Worm (Caenorhabditis elegans) whole organism, L4 larva: ENCODE results near the gene sdha-1.

Experiments used
- F37D6.2 ChIP-seq: sonication (generic microtip); optimal IDR thresholded peaks from 2 replicates; lab custom pipeline; 2016; ENCODE audit warnings: mild to moderate bottlenecking, missing genetic modification characterization, missing compliant biosample characterization
- R02D3.7 ChIP-seq: fragments of 150-350 bp; sonication (generic microtip); optimal IDR thresholded peaks from 3 replicates; lab custom pipeline; 2014; ENCODE audit warnings: missing biosample characterization, missing genetic modification characterization
- Y105C5A.15 ChIP-seq: fragments of 200-800 bp; sonication (Bioruptor generic); IDR thresholded peaks from 2 replicates; pipeline ENCODE4 v1.3.6; 2022; ENCODE audit warnings: missing genetic modification characterization, missing compliant biosample characterization
- Y5F2A.4 ChIP-seq: fragments of 200-800 bp; sonication (Bioruptor generic); optimal IDR thresholded peaks from 2 replicates; lab custom pipeline; 2018; ENCODE audit warnings: mild to moderate bottlenecking, missing genetic modification characterization, missing compliant biosample characterization
- Y75B8A.6 ChIP-seq: fragments of 200-800 bp; sonication (Bioruptor generic); IDR thresholded peaks from 2 replicates; pipeline ENCODE4 v1.3.6; 2022; ENCODE audit warnings: missing genetic modification reagents, missing genetic modification characterization, missing compliant biosample characterization
- ceh-28 ChIP-seq: fragments of 150-350 bp; optimal IDR thresholded peaks from 2 replicates; lab custom pipeline; 2014; ENCODE audit warnings: missing biosample characterization, missing genetic modification reagents, missing genetic modification characterization
- ceh-32 ChIP-seq: sonication (generic microtip); optimal IDR thresholded peaks from 2 replicates; lab custom pipeline; 2016; ENCODE audit warnings: mild to moderate bottlenecking, missing genetic modification characterization, missing compliant biosample characterization; ENCODE audit not compliant: poor library complexity
- ceh-44 ChIP-seq: fragments of 200-800 bp; sonication (Bioruptor generic); IDR thresholded peaks from 2 replicates; pipeline ENCODE4 v1.3.6; 2022; ENCODE audit warnings: missing genetic modification reagents, missing genetic modification characterization, missing compliant biosample characterization
- ceh-62 ChIP-seq: sonication (generic microtip); optimal IDR thresholded peaks from 2 replicates; lab custom pipeline; 2017; ENCODE audit warnings: missing biosample characterization, missing genetic modification characterization
- ces-1 ChIP-seq: fragments of 150-350 bp; sonication (generic microtip); optimal IDR thresholded peaks from 4 replicates; lab custom pipeline; 2014; ENCODE audit warnings: missing biosample characterization, missing genetic modification reagents, missing genetic modification characterization
- daf-12 ChIP-seq: fragments of 150-350 bp; optimal IDR thresholded peaks from 2 replicates; lab custom pipeline; 2014; ENCODE audit warnings: missing biosample characterization, missing genetic modification reagents, missing genetic modification characterization
- daf-16 ChIP-seq, 3 experiments: sonication (generic microtip); optimal IDR thresholded peaks; 2 replicates each; lab custom pipeline; 2016 to 2017; ENCODE audit warnings: missing genetic modification characterization in 3 of 3, missing genetic modification reagents in 3 of 3, mild to moderate bottlenecking in 2 of 3, missing compliant biosample characterization in 2 of 3, missing biosample characterization in 1 of 3, moderate library complexity in 1 of 3
- daf-19 ChIP-seq: fragments of 200-800 bp; sonication (Bioruptor generic); conservative IDR thresholded peaks from 2 replicates; pipeline ENCODE4 v1.3.6; 2022; ENCODE audit warnings: missing genetic modification characterization, missing compliant biosample characterization
- daf-8 ChIP-seq: fragments of 200-800 bp; sonication (Bioruptor generic); IDR thresholded peaks from 2 replicates; pipeline ENCODE4 v1.3.6; 2022; ENCODE audit warnings: missing genetic modification characterization, missing compliant biosample characterization
- dmd-9 ChIP-seq: fragments of 200-800 bp; sonication (Bioruptor generic); IDR thresholded peaks from 2 replicates; pipeline ENCODE4 v1.3.6; 2022; ENCODE audit warnings: missing genetic modification reagents, missing genetic modification characterization, missing compliant biosample characterization
- duxl-1 ChIP-seq: sonication (generic microtip); optimal IDR thresholded peaks from 2 replicates; lab custom pipeline; 2016; ENCODE audit warnings: mild to moderate bottlenecking, missing genetic modification characterization, moderate library complexity, missing compliant biosample characterization; ENCODE audit not compliant: poor library complexity
- dve-1 ChIP-seq: sonication (generic microtip); optimal IDR thresholded peaks from 2 replicates; lab custom pipeline; 2017; ENCODE audit warnings: antibody characterized with exemption, mild to moderate bottlenecking, missing genetic modification characterization, missing compliant biosample characterization; ENCODE audit not compliant: insufficient read depth
- egl-27 ChIP-seq: sonication (generic microtip); optimal IDR thresholded peaks from 3 replicates; lab custom pipeline; 2017; ENCODE audit warnings: missing biosample characterization, missing genetic modification reagents, missing genetic modification characterization
- fos-1 ChIP-seq: fragments of 150-350 bp; optimal IDR thresholded peaks from 2 replicates; lab custom pipeline; 2014; ENCODE audit warnings: missing biosample characterization, missing genetic modification characterization
- hlh-30 ChIP-seq: sonication (generic microtip); optimal IDR thresholded peaks from 2 replicates; lab custom pipeline; 2017; ENCODE audit warnings: antibody characterized with exemption, mild to moderate bottlenecking, missing genetic modification characterization, missing compliant biosample characterization; ENCODE audit not compliant: insufficient read depth
- hmg-1.1 ChIP-seq: fragments of 200-800 bp; sonication (Bioruptor generic); IDR thresholded peaks from 2 replicates; pipeline ENCODE4 v1.3.6; 2022; ENCODE audit warnings: missing genetic modification reagents, missing genetic modification characterization, missing compliant biosample characterization
- lin-1 ChIP-seq: fragments of 200-800 bp; sonication (Bioruptor generic); IDR thresholded peaks from 2 replicates; pipeline ENCODE4 v1.3.6; 2022; ENCODE audit warnings: missing genetic modification reagents, missing genetic modification characterization, missing compliant biosample characterization
- lin-13 ChIP-seq: fragments of 150-350 bp; optimal IDR thresholded peaks from 2 replicates; lab custom pipeline; 2014; ENCODE audit warnings: missing biosample characterization, missing genetic modification reagents, missing genetic modification characterization
- lin-15B ChIP-seq: fragments of 150-350 bp; sonication (generic microtip); optimal IDR thresholded peaks from 3 replicates; lab custom pipeline; 2014; ENCODE audit warnings: missing biosample characterization, missing genetic modification characterization
- lir-3 ChIP-seq: sonication (generic microtip); optimal IDR thresholded peaks from 2 replicates; lab custom pipeline; 2016; ENCODE audit warnings: mild to moderate bottlenecking, missing genetic modification characterization, missing compliant biosample characterization
- lsy-2 ChIP-seq, 2 experiments: fragments of 150-350 bp in 1 of 2; sonication (generic microtip) in 1 of 2; optimal IDR thresholded peaks; 2 replicates each; lab custom pipeline; 2014 to 2017; ENCODE audit warnings: missing biosample characterization in 2 of 2, missing genetic modification characterization in 2 of 2
- madf-9 ChIP-seq: fragments of 200-800 bp; sonication (Bioruptor generic); conservative IDR thresholded peaks from 2 replicates; pipeline ENCODE4 v1.3.6; 2022; ENCODE audit warnings: missing genetic modification reagents, missing genetic modification characterization, missing compliant biosample characterization
- mdl-1 ChIP-seq, 2 experiments: fragments of 150-350 bp in 1 of 2; sonication (generic microtip) in 1 of 2; optimal IDR thresholded peaks; 2 replicates each; lab custom pipeline; 2014 to 2017; ENCODE audit warnings: missing biosample characterization in 2 of 2, missing genetic modification characterization in 2 of 2
- mdt-29 ChIP-seq: fragments of 200-800 bp; sonication (Bioruptor generic); IDR thresholded peaks from 2 replicates; pipeline ENCODE4 v1.3.6; 2022; ENCODE audit warnings: missing genetic modification reagents, missing genetic modification characterization, missing compliant biosample characterization
- mep-1 ChIP-seq: fragments of 150-350 bp; sonication (generic microtip); optimal IDR thresholded peaks from 3 replicates; lab custom pipeline; 2014; ENCODE audit warnings: missing biosample characterization, missing genetic modification characterization
- mes-2 ChIP-seq: sonication (generic microtip); optimal IDR thresholded peaks from 2 replicates; lab custom pipeline; 2016; ENCODE audit warnings: missing genotype, mild to moderate bottlenecking, missing genetic modification characterization, missing compliant biosample characterization; ENCODE audit not compliant: poor library complexity, severe bottlenecking
- mxl-2 ChIP-seq: fragments of 200-800 bp; sonication (Bioruptor generic); conservative IDR thresholded peaks from 2 replicates; pipeline ENCODE4 v1.3.6; 2022; ENCODE audit warnings: missing genetic modification reagents, missing genetic modification characterization, missing compliant biosample characterization
- mxl-3 ChIP-seq: fragments of 200-800 bp; sonication (Bioruptor generic); optimal IDR thresholded peaks from 2 replicates; lab custom pipeline; 2018; ENCODE audit warnings: mild to moderate bottlenecking, missing genetic modification characterization, missing compliant biosample characterization
- nhr-111 ChIP-seq: fragments of 200-800 bp; sonication (Bioruptor generic); optimal IDR thresholded peaks from 2 replicates; lab custom pipeline; 2018; ENCODE audit warnings: mild to moderate bottlenecking, missing genetic modification characterization, missing compliant biosample characterization
- nhr-237 ChIP-seq: sonication (generic microtip); optimal IDR thresholded peaks from 2 replicates; lab custom pipeline; 2017; ENCODE audit warnings: missing biosample characterization, missing genetic modification characterization
- nhr-41 ChIP-seq: fragments of 200-800 bp; sonication (Bioruptor generic); IDR thresholded peaks from 2 replicates; pipeline ENCODE4 v1.3.6; 2022; ENCODE audit warnings: missing genetic modification reagents, missing genetic modification characterization, missing compliant biosample characterization
- nhr-48 ChIP-seq: sonication (generic microtip); optimal IDR thresholded peaks from 2 replicates; lab custom pipeline; 2016; ENCODE audit warnings: mild to moderate bottlenecking, missing genetic modification characterization, missing compliant biosample characterization
- nhr-6 ChIP-seq: fragments of 150-350 bp; optimal IDR thresholded peaks from 2 replicates; lab custom pipeline; 2014; ENCODE audit warnings: missing biosample characterization, missing genetic modification characterization
- nhr-77 ChIP-seq: fragments of 150-350 bp; optimal IDR thresholded peaks from 2 replicates; lab custom pipeline; 2014; ENCODE audit warnings: missing biosample characterization, missing genetic modification characterization
- php-3 ChIP-seq: fragments of 200-800 bp; sonication (Bioruptor generic); IDR thresholded peaks from 2 replicates; pipeline ENCODE4 v1.3.6; 2022; ENCODE audit warnings: missing genetic modification reagents, missing genetic modification characterization, missing compliant biosample characterization
- snpc-1.2 ChIP-seq: fragments of 200-800 bp; sonication (Bioruptor generic); IDR thresholded peaks from 2 replicates; pipeline ENCODE4 v1.3.6; 2022; ENCODE audit warnings: missing genetic modification reagents, missing genetic modification characterization, missing compliant biosample characterization
- unc-130 ChIP-seq: sonication (generic microtip); optimal IDR thresholded peaks from 2 replicates; lab custom pipeline; 2016; ENCODE audit warnings: missing genetic modification reagents, missing genetic modification characterization, missing compliant biosample characterization
- unc-39 ChIP-seq: sonication (generic microtip); optimal IDR thresholded peaks from 2 replicates; lab custom pipeline; 2017; ENCODE audit warnings: missing biosample characterization, missing genetic modification characterization
- unc-62 ChIP-seq, 3 experiments: fragments of 150-350 bp in 1 of 3; sonication (generic microtip); optimal IDR thresholded peaks in 2 of 3; peaks in 1 of 3; 1 replicate in 1 of 3; 2 replicates in 2 of 3; lab custom pipeline; 2014 to 2017; ENCODE audit warnings: missing biosample characterization in 3 of 3, missing genetic modification characterization in 3 of 3, missing genetic modification reagents in 3 of 3, missing genotype in 1 of 3
- vab-7 ChIP-seq: fragments of 200-800 bp; sonication (Bioruptor generic); IDR thresholded peaks from 2 replicates; pipeline ENCODE4 v1.3.6; 2022; ENCODE audit warnings: missing genetic modification reagents, missing genetic modification characterization, missing compliant biosample characterization
- zag-1 ChIP-seq: fragments of 150-350 bp; optimal IDR thresholded peaks from 2 replicates; lab custom pipeline; 2014; ENCODE audit warnings: missing biosample characterization, missing genetic modification characterization
- zfp-2 ChIP-seq: sonication (generic microtip); optimal IDR thresholded peaks from 2 replicates; lab custom pipeline; 2016; ENCODE audit warnings: mild to moderate bottlenecking, missing genetic modification characterization, missing compliant biosample characterization
- zfp-3 ChIP-seq: fragments of 200-800 bp; sonication (Bioruptor generic); conservative IDR thresholded peaks from 2 replicates; pipeline ENCODE4 v1.3.6; 2022; ENCODE audit warnings: missing genetic modification reagents, missing genetic modification characterization, missing compliant biosample characterization
- zip-2 ChIP-seq: fragments of 150-350 bp; optimal IDR thresholded peaks from 2 replicates; lab custom pipeline; 2014; ENCODE audit warnings: missing biosample characterization, missing genetic modification characterization
- ztf-7 ChIP-seq: fragments of 150-350 bp; optimal IDR thresholded peaks from 2 replicates; lab custom pipeline; 2014; ENCODE audit warnings: missing biosample characterization, missing genetic modification characterization

The sdha-1 gene

DNA sequence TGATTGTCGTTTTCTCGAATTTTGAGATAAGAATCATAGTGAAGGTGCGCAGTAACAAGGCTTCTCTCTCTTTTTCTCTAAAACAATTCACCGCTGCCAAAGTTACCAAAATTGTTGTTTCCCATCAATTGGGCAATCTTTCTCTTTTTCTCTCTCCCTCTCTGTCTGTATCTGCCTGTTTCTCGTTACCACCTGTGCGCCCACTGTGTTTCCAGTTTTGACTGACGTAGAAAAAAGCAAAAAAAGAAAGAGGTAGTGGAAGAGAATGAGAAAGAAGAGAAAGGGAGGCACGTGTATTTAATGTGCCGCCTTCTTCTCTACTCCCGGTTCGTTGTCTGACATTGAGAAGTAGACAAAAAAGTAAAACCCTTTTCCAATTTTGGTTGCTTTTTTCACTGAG lies 4.3 kb upstream of the sdha-1 start (continued):
- peak; percentile 37 to 59 for TF ChIP-seq lsy-2 (tag; optimal IDR thresholded peaks at IDR 0.05; lab: Kevin White, UChicago)
- no peak for TF ChIP-seq duxl-1
- TF ChIP-seq ces-1 (GFP tag; lab: Kevin White, UChicago): no peak
- TF ChIP-seq daf-12: no peak
- TF ChIP-seq ztf-7 (tag; lab: Kevin White, UChicago): no peak
- TF ChIP-seq mdt-29 (GFP tag; lab: Robert Waterston, UW): no peak
- no peak for TF ChIP-seq lir-3 (tag; lab: Kevin White, UChicago)
- TF ChIP-seq hmg-1.1 (GFP tag; lab: Robert Waterston, UW): peak; percentile 47; the same call in 1 of the 2 replicates
- TF ChIP-seq Y75B8A.6 (GFP tag; lab: Robert Waterston, UW): no peak
- TF ChIP-seq zag-1: no peak
- no peak for TF ChIP-seq Y105C5A.15
- TF ChIP-seq egl-27 (tag; lab: Kevin White, UChicago): no peak
- peak; percentile 78 for TF ChIP-seq nhr-6 (tag; lab: Kevin White, UChicago)
- TF ChIP-seq zfp-2 (tag; lab: Kevin White, UChicago): no peak
- TF ChIP-seq lin-1 (GFP tag; lab: Robert Waterston, UW): 0 out of 2 replicates have a peak, but pooled peaks have one; percentile 18
- peak; percentile 81 for TF ChIP-seq nhr-77 (tag; lab: Kevin White, UChicago)
- no peak for TF ChIP-seq lin-15B (tag; lab: Kevin White, UChicago)
- TF ChIP-seq lin-13: no peak
- TF ChIP-seq unc-39 (tag; lab: Kevin White, UChicago): no peak
- TF ChIP-seq daf-19 (GFP tag; lab: Robert Waterston, UW): no peak
- TF ChIP-seq ceh-32: no peak
- TF ChIP-seq madf-9: no peak
- TF ChIP-seq mdl-1 (tag; optimal IDR thresholded peaks at IDR 0.05; lab: Kevin White, UChicago): peak; percentile 54 to 95
- no peak for TF ChIP-seq nhr-41 (GFP tag; lab: Robert Waterston, UW)
- TF ChIP-seq nhr-48 (tag; lab: Kevin White, UChicago): peak; percentile 71
- TF ChIP-seq mep-1: peak; percentile 75
- TF ChIP-seq daf-16 (GFP tag; optimal IDR thresholded peaks at IDR 0.05; lab: Kevin White, UChicago): no peak
- peak; percentile 75 for TF ChIP-seq daf-16 (tag; optimal IDR thresholded peaks at IDR 0.05; lab: Kevin White, UChicago)
- TF ChIP-seq F37D6.2 (tag; lab: Kevin White, UChicago): no peak
- TF ChIP-seq dve-1: peak; percentile 87
- TF ChIP-seq ceh-62 (tag; lab: Kevin White, UChicago): no peak
- no peak for TF ChIP-seq fos-1
- no peak for TF ChIP-seq snpc-1.2
- peak; percentile 57 for TF ChIP-seq mes-2 (tag; lab: Kevin White, UChicago)
- no peak for TF ChIP-seq php-3 (GFP tag; lab: Robert Waterston, UW)
- peak; percentile 97 for TF ChIP-seq mxl-3 (GFP tag; lab: Kevin White, UChicago)
- no peak for TF ChIP-seq R02D3.7 (tag; lab: Kevin White, UChicago)
- TF ChIP-seq zfp-3 (GFP tag; lab: Robert Waterston, UW): no peak
- no peak for TF ChIP-seq ceh-44 (GFP tag; lab: Robert Waterston, UW)
- TF ChIP-seq mxl-2 (GFP tag; lab: Robert Waterston, UW): peak; percentile 81
- TF ChIP-seq unc-62 (GFP tag; optimal IDR thresholded peaks at IDR 0.05 in 1 of 2; lab: Kevin White, UChicago): no peak
- no peak for TF ChIP-seq unc-62 (tag; optimal IDR thresholded peaks at IDR 0.05; lab: Kevin White, UChicago)
- no peak for TF ChIP-seq daf-8 (GFP tag; lab: Robert Waterston, UW)
- no peak for TF ChIP-seq dmd-9 (GFP tag; lab: Robert Waterston, UW)
- TF ChIP-seq vab-7 (GFP tag; lab: Robert Waterston, UW): no peak
- TF ChIP-seq nhr-237 (tag; lab: Kevin White, UChicago): no peak
- no peak for TF ChIP-seq Y5F2A.4 (GFP tag; lab: Kevin White, UChicago)
- TF ChIP-seq unc-130 (GFP tag; lab: Kevin White, UChicago): no peak
- no peak for TF ChIP-seq nhr-111
- no peak for TF ChIP-seq ceh-28 (tag; lab: Kevin White, UChicago)
- peak; percentile 84 for TF ChIP-seq hlh-30
- TF ChIP-seq zip-2: no peak
